Worm (Caenorhabditis elegans): ENCODE measurements around the gene ZK669.3.

ZK669.3 gene

DNA sequence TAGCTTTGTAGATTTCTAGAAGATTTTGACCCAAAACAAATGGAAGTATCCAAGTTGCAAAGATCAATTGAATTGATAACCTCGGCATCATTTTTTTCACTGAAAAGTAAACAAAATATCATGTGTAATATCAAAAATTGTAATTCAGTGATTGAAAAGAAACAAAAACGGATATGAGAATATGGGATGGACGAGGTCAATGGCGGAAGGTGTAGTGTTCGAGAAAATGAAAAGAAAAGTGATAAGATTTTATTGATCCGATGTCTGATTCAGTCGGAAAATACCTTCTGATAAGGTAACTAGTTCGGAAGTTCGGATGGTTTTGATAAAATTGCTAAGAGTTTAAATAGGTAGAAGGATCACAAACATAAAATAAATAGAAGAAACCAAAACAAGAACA, 2.9 kb upstream of the ZK669.3 start, which contains the start of gene ZK669.2:
ZK669.2 (minus strand) TSS at position 101 of the 400 bp plus-strand sequence.
- no peak for TF ChIP-seq ztf-16 (tag; optimal IDR thresholded peaks at IDR 0.05)
- TF ChIP-seq pha-2 (tag; optimal IDR thresholded peaks at IDR 0.05), result no peak
- TF ChIP-seq fkh-6 (tag; optimal IDR thresholded peaks at IDR 0.05), result no peak
- TF ChIP-seq hlh-30 (tag; optimal IDR thresholded peaks at IDR 0.05; ENCODE audit: insufficient read depth), result no peak
- no peak for TF ChIP-seq C38D4.7 (GFP tag; optimal IDR thresholded peaks at IDR 0.05)
- no peak for TF ChIP-seq unc-86 (tag; optimal IDR thresholded peaks at IDR 0.05)
- no peak for TF ChIP-seq ceh-45 (GFP tag; IDR thresholded peaks at IDR 0.05)
- TF ChIP-seq ceh-19 (GFP tag; optimal IDR thresholded peaks at IDR 0.05), result no peak

DNA sequence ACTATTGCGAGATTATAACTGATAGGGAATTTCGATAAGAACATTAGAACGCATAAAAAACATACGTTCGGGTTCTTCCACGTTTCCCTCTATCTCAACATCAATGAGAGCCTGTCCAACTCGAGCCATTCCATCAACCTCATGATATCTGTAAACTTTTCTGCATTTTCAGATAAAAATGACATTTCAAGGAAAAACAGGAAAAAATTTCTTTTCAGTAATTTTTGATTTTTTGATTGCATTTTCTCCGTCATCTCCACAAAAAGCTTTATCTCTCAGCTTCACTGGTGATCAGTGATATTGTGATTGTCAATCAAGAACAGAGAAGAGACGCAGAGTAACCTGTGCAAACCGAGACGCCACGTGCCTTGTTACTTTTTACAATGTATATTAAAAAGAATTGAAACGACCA, 3.4 kb downstream of the ZK669.3 start:
- TF ChIP-seq gmeb-2 (tag; optimal IDR thresholded peaks at IDR 0.05), result no peak
- no peak for TF ChIP-seq fkh-6 (tag; optimal IDR thresholded peaks at IDR 0.05)
- TF ChIP-seq hlh-13 (GFP tag; optimal IDR thresholded peaks at IDR 0.05), result no peak
- TF ChIP-seq ztf-16 (tag; optimal IDR thresholded peaks at IDR 0.05), result no peak
- TF ChIP-seq fkh-10 (GFP tag; optimal IDR thresholded peaks at IDR 0.05), result no peak
- no peak for TF ChIP-seq sox-4 (tag; optimal IDR thresholded peaks at IDR 0.05)
- TF ChIP-seq K02D7.2 (tag; optimal IDR thresholded peaks at IDR 0.05), result no peak
- no peak for TF ChIP-seq syd-9 (tag; optimal IDR thresholded peaks at IDR 0.05)
- TF ChIP-seq unc-55 (GFP tag; optimal IDR thresholded peaks at IDR 0.05), result peak; percentile 17

- TF ChIP-seq nfya-1 (tag; optimal IDR thresholded peaks at IDR 0.05) (peak; percentile 32), ceh-45 (GFP tag; IDR thresholded peaks at IDR 0.05) (no peak), npax-4 (tag; optimal IDR thresholded peaks at IDR 0.05) (no peak), che-1 (tag; optimal IDR thresholded peaks at IDR 0.05) (no peak), ceh-30 (tag; optimal IDR thresholded peaks at IDR 0.05) (no peak), eyg-1 (tag; optimal IDR thresholded peaks at IDR 0.05) (no peak), pqm-1 (tag; optimal IDR thresholded peaks at IDR 0.05) (no peak), dve-1 (tag; optimal IDR thresholded peaks at IDR 0.05) (peak; percentile 4), dmd-4 (tag; optimal IDR thresholded peaks at IDR 0.05; ENCODE audit: borderline replicate concordance) (no peak), ceh-18 (tag; optimal IDR thresholded peaks at IDR 0.05) (no peak), rnt-1 (tag; optimal IDR thresholded peaks at IDR 0.05) (no peak), ets-4 (tag; optimal IDR thresholded peaks at IDR 0.05) (no peak), K02D7.2 (tag; optimal IDR thresholded peaks at IDR 0.05) (no peak), zip-5 (tag; optimal IDR thresholded peaks at IDR 0.05) (no peak), pros-1 (tag; optimal IDR thresholded peaks at IDR 0.05) (no peak), unc-55 (GFP tag; optimal IDR thresholded peaks at IDR 0.05) (peak; percentile 41), ref-2 (tag; optimal IDR thresholded peaks at IDR 0.05) (no peak), sox-2 (GFP tag; IDR thresholded peaks at IDR 0.05) (no peak), fkh-6 (tag; optimal IDR thresholded peaks at IDR 0.05) (no peak), tbx-2 (tag; optimal IDR thresholded peaks at IDR 0.05) (peak; percentile 34), madf-2 (tag; optimal IDR thresholded peaks at IDR 0.05) (no peak), ceh-34 (tag; optimal IDR thresholded peaks at IDR 0.05) (no peak), C08G9.2 (tag; optimal IDR thresholded peaks at IDR 0.05) (no peak)
Measured at ce11 chrII:7945168-7945567, 4.2 kb downstream of the ZK669.3 start, which contains the start of gene dbt-1. Gene dbt-1, minus strand, starts transcription at chrII:7945206.

ce11 chrII:7946830-7947425, 6.0 kb downstream of the ZK669.3 start, which contains the start of gene ZK669.5:
Gene ZK669.5, minus strand, starts transcription at chrII:7946880.
- TF ChIP-seq hlh-8 (tag; optimal IDR thresholded peaks at IDR 0.05) (no peak), tbx-2 (tag; optimal IDR thresholded peaks at IDR 0.05) (no peak), unc-86 (tag; optimal IDR thresholded peaks at IDR 0.05) (no peak), hlh-15 (tag; optimal IDR thresholded peaks at IDR 0.05) (no peak), K09A11.1 (tag; optimal IDR thresholded peaks at IDR 0.05; ENCODE audit: insufficient read depth) (no peak), hlh-13 (GFP tag; optimal IDR thresholded peaks at IDR 0.05) (no peak), elt-2 (tag; optimal IDR thresholded peaks at IDR 0.05) (no peak), fax-1 (tag; optimal IDR thresholded peaks at IDR 0.05) (no peak), nfya-1 (tag; optimal IDR thresholded peaks at IDR 0.05) (no peak), sox-4 (tag; optimal IDR thresholded peaks at IDR 0.05) (no peak), ets-4 (tag; optimal IDR thresholded peaks at IDR 0.05) (no peak), unc-42 (tag; optimal IDR thresholded peaks at IDR 0.05) (no peak), ahr-1 (tag; optimal IDR thresholded peaks at IDR 0.05) (no peak), unc-3 (GFP tag; conservative IDR thresholded peaks at IDR 0.05) (no peak), unc-3 (tag; optimal IDR thresholded peaks at IDR 0.05) (no peak), F13H6.1 (tag; optimal IDR thresholded peaks at IDR 0.05) (no peak), K02D7.2 (tag; optimal IDR thresholded peaks at IDR 0.05) (no peak), pros-1 (tag; optimal IDR thresholded peaks at IDR 0.05) (no peak), lim-6 (tag; optimal IDR thresholded peaks at IDR 0.05) (no peak), pha-2 (tag; optimal IDR thresholded peaks at IDR 0.05) (no peak)

Measured in whole organism, late embryonic.